Worm (Caenorhabditis elegans): ENCODE results near the gene sdz-8.

The sdz-8 gene

ce11 chrV:11539502-11539901 lies 23.5 kb upstream of the sdz-8 start:
- no peak for TF ChIP-seq mml-1 (tag; optimal IDR thresholded peaks at IDR 0.05)
- TF ChIP-seq nhr-77 (tag; optimal IDR thresholded peaks at IDR 0.05), result no peak
- TF ChIP-seq zag-1 (tag; optimal IDR thresholded peaks at IDR 0.05), result no peak
- TF ChIP-seq unc-62 (GFP tag; optimal IDR thresholded peaks at IDR 0.05), result no peak
- no peak for TF ChIP-seq nhr-76 (tag; optimal IDR thresholded peaks at IDR 0.05)
- no peak for TF ChIP-seq nhr-237 (tag; optimal IDR thresholded peaks at IDR 0.05)
- no peak for TF ChIP-seq ama-1 (optimal IDR thresholded peaks at IDR 0.05)
- no peak for TF ChIP-seq sea-2 (GFP tag; optimal IDR thresholded peaks at IDR 0.05)
- TF ChIP-seq elt-2 (tag; optimal IDR thresholded peaks at IDR 0.05), result no peak
- no peak for TF ChIP-seq mdl-1 (tag; optimal IDR thresholded peaks at IDR 0.05)
- TF ChIP-seq tbx-2 (tag; optimal IDR thresholded peaks at IDR 0.05), result no peak
- TF ChIP-seq egl-5 (tag; optimal IDR thresholded peaks at IDR 0.05), result no peak
- TF ChIP-seq elt-1 (tag; optimal IDR thresholded peaks at IDR 0.05), result no peak
- TF ChIP-seq nhr-28 (tag; optimal IDR thresholded peaks at IDR 0.05), result no peak
- TF ChIP-seq fkh-10 (GFP tag; optimal IDR thresholded peaks at IDR 0.05), result no peak
- TF ChIP-seq ztf-11 (tag; optimal IDR thresholded peaks at IDR 0.05), result no peak

- TF ChIP-seq lin-39 (tag; optimal IDR thresholded peaks at IDR 0.05), result no peak
- no peak for TF ChIP-seq unc-39 (tag; optimal IDR thresholded peaks at IDR 0.05)
- no peak for TF ChIP-seq aly-2 (tag; optimal IDR thresholded peaks at IDR 0.05)
- TF ChIP-seq nfya-1 (tag; optimal IDR thresholded peaks at IDR 0.05; ENCODE audit: insufficient read depth), result no peak
- TF ChIP-seq nhr-43 (tag; optimal IDR thresholded peaks at IDR 0.05; ENCODE audit: poor library complexity, severe bottlenecking), result no peak
- no peak for TF ChIP-seq pqm-1 (tag; optimal IDR thresholded peaks at IDR 0.05)
- no peak for TF ChIP-seq egl-5 (tag; optimal IDR thresholded peaks at IDR 0.05)
- TF ChIP-seq fkh-10 (GFP tag; optimal IDR thresholded peaks at IDR 0.05), result no peak
- TF ChIP-seq ceh-16 (tag; optimal IDR thresholded peaks at IDR 0.05), result no peak
- no peak for TF ChIP-seq daf-12 (tag; optimal IDR thresholded peaks at IDR 0.05)
- no peak for TF ChIP-seq snpc-4 (tag; optimal IDR thresholded peaks at IDR 0.05)
- TF ChIP-seq nhr-28 (tag; optimal IDR thresholded peaks at IDR 0.05), result no peak
- no peak for TF ChIP-seq fos-1 (tag; optimal IDR thresholded peaks at IDR 0.05)
- no peak for TF ChIP-seq elt-1 (tag; optimal IDR thresholded peaks at IDR 0.05)
- no peak for TF ChIP-seq unc-62 (GFP tag; optimal IDR thresholded peaks at IDR 0.05)
- no peak for TF ChIP-seq ceh-82 (tag; optimal IDR thresholded peaks at IDR 0.05)
- TF ChIP-seq ztf-11 (tag; optimal IDR thresholded peaks at IDR 0.05), result no peak
- TF ChIP-seq elt-3 (tag; optimal IDR thresholded peaks at IDR 0.05), result no peak
Measured at ce11 chrV:11536667-11537066, 20.7 kb upstream of the sdz-8 start.

ce11 chrV:11535504-11536062 lies 19.6 kb upstream of the sdz-8 start:
- TF ChIP-seq nhr-237 (tag; optimal IDR thresholded peaks at IDR 0.05) (no peak), lsy-12 (tag; optimal IDR thresholded peaks at IDR 0.05) (no peak), nhr-11 (tag; optimal IDR thresholded peaks at IDR 0.05) (peak; percentile 11), egl-5 (tag; optimal IDR thresholded peaks at IDR 0.05) (peak; percentile 96), lin-39 (tag; optimal IDR thresholded peaks at IDR 0.05) (peak; percentile 77), fkh-2 (tag; optimal IDR thresholded peaks at IDR 0.05) (no peak), elt-3 (tag; optimal IDR thresholded peaks at IDR 0.05) (no peak), nhr-25 (tag; optimal IDR thresholded peaks at IDR 0.05) (no peak), aly-2 (tag; optimal IDR thresholded peaks at IDR 0.05) (no peak), pha-4 (tag; optimal IDR thresholded peaks at IDR 0.05) (peak; percentile 11), pqm-1 (tag; optimal IDR thresholded peaks at IDR 0.05) (peak; percentile 79), mml-1 (tag; optimal IDR thresholded peaks at IDR 0.05) (no peak), nfya-1 (tag; optimal IDR thresholded peaks at IDR 0.05; ENCODE audit: insufficient read depth) (peak; percentile 14), elt-1 (tag; optimal IDR thresholded peaks at IDR 0.05) (no peak), elt-2 (tag; optimal IDR thresholded peaks at IDR 0.05) (peak; percentile 77), jun-1 (tag; optimal IDR thresholded peaks at IDR 0.05) (no peak), ZK546.5 (tag; optimal IDR thresholded peaks at IDR 0.05) (no peak)

ce11 chrV:11534495-11535189 lies 18.7 kb upstream of the sdz-8 start:
- TF ChIP-seq nhr-43 (tag; optimal IDR thresholded peaks at IDR 0.05; ENCODE audit: poor library complexity, severe bottlenecking) (peak; percentile 65), lsy-12 (tag; optimal IDR thresholded peaks at IDR 0.05) (no peak), nfya-1 (tag; optimal IDR thresholded peaks at IDR 0.05; ENCODE audit: insufficient read depth) (no peak), unc-62 (GFP tag; optimal IDR thresholded peaks at IDR 0.05) (no peak), ama-1 (optimal IDR thresholded peaks at IDR 0.05) (no peak), lin-39 (tag; optimal IDR thresholded peaks at IDR 0.05) (no peak), ztf-4 (tag; optimal IDR thresholded peaks at IDR 0.05) (no peak), eor-1 (tag; optimal IDR thresholded peaks at IDR 0.05) (no peak), fos-1 (tag; optimal IDR thresholded peaks at IDR 0.05) (no peak), nhr-23 (tag; optimal IDR thresholded peaks at IDR 0.05) (peak; percentile 24), nhr-28 (tag; optimal IDR thresholded peaks at IDR 0.05) (no peak), pqm-1 (tag; optimal IDR thresholded peaks at IDR 0.05) (peak; percentile 96), pha-4 (tag; optimal IDR thresholded peaks at IDR 0.05) (peak; percentile 13), egl-27 (tag; optimal IDR thresholded peaks at IDR 0.05) (no peak), fkh-10 (GFP tag; optimal IDR thresholded peaks at IDR 0.05) (no peak), ZK546.5 (tag; optimal IDR thresholded peaks at IDR 0.05) (no peak), nhr-67 (tag; optimal IDR thresholded peaks at IDR 0.05) (no peak), nhr-76 (tag; optimal IDR thresholded peaks at IDR 0.05) (no peak), egl-5 (tag; optimal IDR thresholded peaks at IDR 0.05) (no peak), nhr-77 (tag; optimal IDR thresholded peaks at IDR 0.05) (no peak), mdl-1 (tag; optimal IDR thresholded peaks at IDR 0.05) (no peak), ceh-9 (tag; optimal IDR thresholded peaks at IDR 0.05) (no peak), ceh-82 (tag; optimal IDR thresholded peaks at IDR 0.05) (no peak), elt-3 (tag; optimal IDR thresholded peaks at IDR 0.05) (peak in 1 of 3 experiments; percentile 30), skn-1 (tag; optimal IDR thresholded peaks at IDR 0.05) (no peak), ceh-16 (tag; optimal IDR thresholded peaks at IDR 0.05) (no peak)

All from whole organism, L3 larva.